Worm (Caenorhabditis elegans): ENCODE data around the gene C32D5.12.

ce11 chrII:6335358-6335757 is 23.4 kb downstream of the C32D5.12 start, which contains the start of gene C32D5.14:
- TF ChIP-seq nhr-77 (tag; optimal IDR thresholded peaks at IDR 0.05), result no peak
- no peak for TF ChIP-seq skn-1 (tag; optimal IDR thresholded peaks at IDR 0.05)
- no peak for TF ChIP-seq ceh-90 (tag; optimal IDR thresholded peaks at IDR 0.05)
- no peak for TF ChIP-seq nhr-20 (tag; optimal IDR thresholded peaks at IDR 0.05)

Data from whole organism, L1 larva.